Fruit fly (Drosophila melanogaster) whole organism, embryonic: Measurements from ENCODE around the gene Scgbeta.

Experiments used
- Adf1 ChIP-seq: fragments of 200-800 bp; sonication (Bioruptor generic); IDR thresholded peaks from 2 replicates; pipeline ENCODE4 v1.3.6; 2022; ENCODE audit warnings: missing biosample characterization, missing genetic modification characterization
- Awh ChIP-seq: fragments of 200-800 bp; sonication (Bioruptor generic); IDR thresholded peaks from 2 replicates; pipeline ENCODE4, ENCODE4 v1.3.6; 2022; ENCODE audit warnings: missing biosample characterization, missing genetic modification characterization
- B-H2 ChIP-seq: fragments of 200-800 bp; sonication (Bioruptor generic); optimal IDR thresholded peaks from 2 replicates; lab custom pipeline; 2018; ENCODE audit warnings: missing biosample characterization, mild to moderate bottlenecking, missing genetic modification characterization
- Blimp-1 ChIP-seq: fragments of 200-800 bp; sonication (Bioruptor generic); optimal IDR thresholded peaks from 3 replicates; lab custom pipeline; 2018; ENCODE audit warnings: missing biosample characterization, missing genetic modification characterization, mild to moderate bottlenecking, moderate library complexity, missing genetic modification reagents
- CG10147 ChIP-seq: fragments of 200-800 bp; sonication (Bioruptor generic); optimal IDR thresholded peaks from 2 replicates; lab custom pipeline; 2019; ENCODE audit warnings: missing biosample characterization, mild to moderate bottlenecking, missing genetic modification characterization, moderate library complexity
- CG10366 ChIP-seq: fragments of 200-800 bp; sonication (Bioruptor generic); IDR thresholded peaks from 2 replicates; pipeline ENCODE4 v1.3.6; 2022; ENCODE audit warnings: missing biosample characterization, missing genetic modification characterization
- CG10959 ChIP-seq: fragments of 200-800 bp; sonication (Bioruptor generic); IDR thresholded peaks from 2 replicates; pipeline ENCODE4 v1.3.6; 2022; ENCODE audit warnings: missing biosample characterization, missing genetic modification characterization
- CG1233 ChIP-seq: fragments of 200-800 bp; sonication (Bioruptor generic); optimal IDR thresholded peaks from 4 replicates; lab custom pipeline; 2018; ENCODE audit warnings: missing biosample characterization, mild to moderate bottlenecking, missing genetic modification characterization
- CG14014 ChIP-seq: fragments of 200-800 bp; sonication (Bioruptor generic); IDR thresholded peaks from 2 replicates; pipeline ENCODE4 v1.3.6; 2022; ENCODE audit warnings: missing biosample characterization, missing genetic modification characterization
- CG15696 ChIP-seq: fragments of 200-800 bp; sonication (Bioruptor generic); optimal IDR thresholded peaks from 2 replicates; lab custom pipeline; 2019; ENCODE audit warnings: missing biosample characterization, mild to moderate bottlenecking, missing genetic modification characterization, moderate library complexity
- CG1603 ChIP-seq: fragments of 200-800 bp; sonication (Bioruptor generic); optimal IDR thresholded peaks from 2 replicates; lab custom pipeline; 2019; ENCODE audit warnings: missing biosample characterization, mild to moderate bottlenecking, missing genetic modification characterization, moderate library complexity
- CG17612 ChIP-seq: fragments of 200-800 bp; sonication (Bioruptor generic); IDR thresholded peaks from 2 replicates; pipeline ENCODE4 v1.3.6; 2022; ENCODE audit warnings: missing biosample characterization, missing genetic modification characterization
- CG30020 ChIP-seq: fragments of 200-800 bp; optimal IDR thresholded peaks from 2 replicates; lab custom pipeline; 2019; ENCODE audit warnings: missing biosample characterization, mild to moderate bottlenecking, missing genetic modification characterization, moderate library complexity
- CG31388 ChIP-seq: fragments of 200-800 bp; sonication (Bioruptor generic); optimal IDR thresholded peaks from 2 replicates; lab custom pipeline; 2016; ENCODE audit warnings: missing biosample characterization, missing genetic modification characterization
- CG3995 ChIP-seq: fragments of 200-800 bp; sonication (Bioruptor generic); optimal IDR thresholded peaks from 3 replicates; lab custom pipeline; 2016; ENCODE audit warnings: missing biosample characterization, missing genetic modification characterization
- CG4730 ChIP-seq: fragments of 200-800 bp; sonication (Bioruptor generic); IDR thresholded peaks from 2 replicates; pipeline ENCODE4 v1.3.6; 2022; ENCODE audit warnings: missing biosample characterization, missing genetic modification characterization
- CG5180 ChIP-seq: fragments of 200-800 bp; sonication (Bioruptor generic); optimal IDR thresholded peaks from 3 replicates; lab custom pipeline; 2017; ENCODE audit warnings: missing biosample characterization, missing genetic modification characterization, mild to moderate bottlenecking, moderate library complexity, missing genetic modification reagents
- CG5953 ChIP-seq: fragments of 200-800 bp; sonication (Bioruptor generic); IDR thresholded peaks from 2 replicates; pipeline ENCODE4 v1.3.6; 2022; ENCODE audit warnings: missing biosample characterization, missing genetic modification characterization
- CG6254 ChIP-seq: fragments of 200-800 bp; sonication (Bioruptor generic); optimal IDR thresholded peaks from 3 replicates; lab custom pipeline; 2017; ENCODE audit warnings: mild to moderate bottlenecking, missing biosample characterization, missing genetic modification reagents, missing genetic modification characterization
- CG6791 ChIP-seq: fragments of 200-800 bp; sonication (Bioruptor generic); IDR thresholded peaks from 3 replicates; pipeline ENCODE4 v1.3.6; 2022; ENCODE audit warnings: missing biosample characterization, missing genetic modification characterization; ENCODE audit not compliant: partially characterized antibody
- CG7928 ChIP-seq: fragments of 200-800 bp; sonication (Bioruptor generic); optimal IDR thresholded peaks from 2 replicates; lab custom pipeline; 2017; ENCODE audit warnings: missing biosample characterization, mild to moderate bottlenecking, missing genetic modification characterization
- CG9727 ChIP-seq: fragments of 200-800 bp; sonication (Bioruptor generic); optimal IDR thresholded peaks from 3 replicates; lab custom pipeline; 2017; ENCODE audit warnings: missing biosample characterization, mild to moderate bottlenecking, missing genetic modification characterization
- Chrac-16 ChIP-seq: fragments of 200-800 bp; sonication (Bioruptor generic); optimal IDR thresholded peaks from 3 replicates; lab custom pipeline; 2016; ENCODE audit warnings: missing biosample characterization, missing genetic modification characterization
- D19B ChIP-seq: fragments of 200-800 bp; sonication (Bioruptor generic); optimal IDR thresholded peaks from 2 replicates; lab custom pipeline; 2017; ENCODE audit warnings: missing biosample characterization, mild to moderate bottlenecking, missing genetic modification characterization
- Fer3 ChIP-seq: fragments of 200-800 bp; sonication (Bioruptor generic); optimal IDR thresholded peaks from 2 replicates; lab custom pipeline; 2018; ENCODE audit warnings: missing biosample characterization, mild to moderate bottlenecking, missing genetic modification characterization, moderate library complexity
- Gug ChIP-seq: fragments of 200-800 bp; sonication (Bioruptor generic); IDR thresholded peaks from 4 replicates; pipeline ENCODE4 v1.3.6; 2022; ENCODE audit warnings: missing biosample characterization, missing genetic modification characterization
- HLHmδ ChIP-seq: fragments of 200-800 bp; sonication (Bioruptor generic); optimal IDR thresholded peaks from 2 replicates; lab custom pipeline; 2018; ENCODE audit warnings: missing biosample characterization, mild to moderate bottlenecking, missing genetic modification characterization, moderate library complexity
- Hmx ChIP-seq: fragments of 200-800 bp; sonication (Bioruptor generic); optimal IDR thresholded peaks from 2 replicates; lab custom pipeline; 2016; ENCODE audit warnings: missing biosample characterization, missing genetic modification characterization
- Hr39 ChIP-seq: fragments of >200 bp; optimal IDR thresholded peaks from 2 replicates; lab custom pipeline; 2017
- Ssrp ChIP-seq: fragments of 200-800 bp; sonication (Bioruptor generic); optimal IDR thresholded peaks from 2 replicates; lab custom pipeline; 2018; ENCODE audit warnings: missing biosample characterization, mild to moderate bottlenecking, missing genetic modification characterization, moderate library complexity
- Xrp1 ChIP-seq: fragments of 200-800 bp; sonication (Bioruptor generic); IDR thresholded peaks from 2 replicates; pipeline ENCODE4 v1.3.6; 2022; ENCODE audit warnings: missing biosample characterization, missing genetic modification characterization
- YL-1 ChIP-seq: fragments of 200-800 bp; sonication (Bioruptor generic); optimal IDR thresholded peaks from 3 replicates; lab custom pipeline; 2017; ENCODE audit warnings: missing biosample characterization, mild to moderate bottlenecking, missing genetic modification characterization
- ara ChIP-seq: fragments of 200-800 bp; sonication (Bioruptor generic); IDR thresholded peaks from 2 replicates; pipeline ENCODE4 v1.3.6; 2022; ENCODE audit warnings: missing biosample characterization, missing genetic modification characterization
- bbx ChIP-seq: fragments of 200-800 bp; sonication (Bioruptor generic); IDR thresholded peaks from 2 replicates; pipeline ENCODE4 v1.3.6; 2022; ENCODE audit warnings: missing biosample characterization, missing genetic modification characterization; ENCODE audit not compliant: partially characterized antibody
- bcd ChIP-seq: fragments of 200-800 bp; sonication (Bioruptor generic); optimal IDR thresholded peaks from 2 replicates; lab custom pipeline; 2017; ENCODE audit warnings: missing biosample characterization, mild to moderate bottlenecking, missing genetic modification characterization
- br ChIP-seq: fragments of >200 bp; optimal IDR thresholded peaks from 2 replicates; lab custom pipeline; 2017
- bsh ChIP-seq, 2 experiments: fragments of 200-800 bp; sonication (Bioruptor generic); optimal IDR thresholded peaks; 2 replicates each; lab custom pipeline; 2017 to 2018; ENCODE audit warnings: mild to moderate bottlenecking in 2 of 2, missing biosample characterization in 2 of 2, missing genetic modification characterization in 2 of 2, moderate library complexity in 1 of 2
- caup ChIP-seq: fragments of 200-800 bp; sonication (Bioruptor generic); optimal IDR thresholded peaks from 3 replicates; lab custom pipeline; 2017; ENCODE audit warnings: missing biosample characterization, mild to moderate bottlenecking, missing genetic modification characterization, moderate library complexity; ENCODE audit not compliant: severe bottlenecking
- crc ChIP-seq: fragments of 200-800 bp; sonication (Bioruptor generic); optimal IDR thresholded peaks from 2 replicates; lab custom pipeline; 2016; ENCODE audit warnings: missing biosample characterization, missing genetic modification characterization
- crol ChIP-seq: fragments of 200-800 bp; sonication (Bioruptor generic); IDR thresholded peaks from 2 replicates; pipeline ENCODE4 v1.3.6; 2022; ENCODE audit warnings: missing biosample characterization, missing genetic modification characterization
- danr ChIP-seq: fragments of 200-800 bp; sonication (Bioruptor generic); IDR thresholded peaks from 2 replicates; pipeline ENCODE4 v1.3.6; 2022; ENCODE audit warnings: missing biosample characterization, missing genetic modification characterization
- dimm ChIP-seq: fragments of 200-800 bp; sonication (Bioruptor generic); IDR thresholded peaks from 2 replicates; pipeline ENCODE4 v1.3.6; 2022; ENCODE audit warnings: missing biosample characterization, missing genetic modification characterization
- inv ChIP-seq: fragments of 200-800 bp; sonication (Bioruptor generic); IDR thresholded peaks from 2 replicates; pipeline ENCODE4 v1.3.6; 2022; ENCODE audit warnings: missing biosample characterization, missing genetic modification characterization; ENCODE audit not compliant: partially characterized antibody
- kay ChIP-seq: fragments of 200-800 bp; sonication (Bioruptor generic); optimal IDR thresholded peaks from 2 replicates; lab custom pipeline; 2016; ENCODE audit warnings: missing biosample characterization, missing genetic modification characterization
- nau ChIP-seq: fragments of 200-800 bp; sonication (Bioruptor generic); optimal IDR thresholded peaks from 3 replicates; lab custom pipeline; 2017; ENCODE audit warnings: missing biosample characterization, mild to moderate bottlenecking, missing genetic modification characterization, missing genetic modification reagents
- nerfin-1 ChIP-seq: fragments of 200-800 bp; sonication (Bioruptor generic); optimal IDR thresholded peaks from 3 replicates; lab custom pipeline; 2019; ENCODE audit warnings: missing biosample characterization, mild to moderate bottlenecking, missing genetic modification characterization, moderate library complexity
- tin ChIP-seq: fragments of 200-800 bp; sonication (Bioruptor generic); optimal IDR thresholded peaks from 3 replicates; lab custom pipeline; 2016; ENCODE audit warnings: missing biosample characterization, missing genetic modification characterization
- tio ChIP-seq: fragments of 200-800 bp; sonication (Bioruptor generic); optimal IDR thresholded peaks from 2 replicates; lab custom pipeline; 2017; ENCODE audit warnings: missing biosample characterization, missing genetic modification characterization, inconsistent platforms
- trh ChIP-seq: fragments of 200-800 bp; sonication (Bioruptor generic); optimal IDR thresholded peaks from 2 replicates; lab custom pipeline; 2016; ENCODE audit warnings: missing biosample characterization, missing genetic modification characterization
- vvl ChIP-seq: fragments of 200-800 bp; sonication (Bioruptor generic); IDR thresholded peaks from 2 replicates; pipeline ENCODE4 v1.3.6; 2022; ENCODE audit warnings: missing biosample characterization, missing genetic modification characterization
- zen ChIP-seq: fragments of 200-800 bp; sonication (Bioruptor generic); optimal IDR thresholded peaks from 3 replicates; lab custom pipeline; 2018; ENCODE audit warnings: missing biosample characterization, mild to moderate bottlenecking, missing genetic modification characterization, moderate library complexity

Gene Scgbeta

DNA sequence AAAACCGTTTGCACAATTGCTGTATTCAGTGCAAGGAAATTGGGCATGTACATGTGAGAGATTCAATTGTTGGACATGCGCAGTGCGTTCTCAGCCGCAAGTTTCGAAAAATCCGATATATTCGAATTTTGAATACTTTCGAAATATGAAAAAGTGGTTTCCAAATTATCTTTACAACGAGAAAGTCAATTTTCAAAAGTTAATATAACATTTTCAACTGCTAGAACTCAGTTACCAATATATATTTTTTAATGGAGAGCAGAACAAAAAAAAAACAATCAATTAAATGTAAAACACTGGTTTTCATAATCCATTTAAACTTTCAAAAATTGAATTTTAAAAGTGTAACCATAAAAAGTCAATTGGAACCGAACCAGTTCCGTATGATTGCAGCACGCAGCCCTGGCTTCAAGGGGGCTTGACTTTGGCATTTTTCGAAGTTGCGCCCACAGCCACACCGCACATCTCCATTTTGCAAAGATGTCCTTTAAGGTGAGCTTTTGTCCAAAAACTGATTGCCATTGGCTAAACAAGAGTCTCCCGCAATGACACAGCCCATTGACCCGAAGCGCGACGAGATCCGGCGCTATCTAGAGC is at the start of gene Scgbeta, which contains the start of gene CG17202 (continued):
- TF ChIP-seq Ssrp (tag; lab: Kevin White, UChicago) (no peak), zen (tag; lab: Kevin White, UChicago) (peak; percentile 12), Chrac-16 (GFP tag; lab: Kevin White, UChicago) (no peak), danr (GFP tag; lab: Robert Waterston, UW) (no peak), vvl (GFP tag; lab: Robert Waterston, UW) (no peak), CG5180 (GFP tag; lab: Kevin White, UChicago) (no peak), CG30020 (tag; lab: Kevin White, UChicago) (no peak), CG15696 (tag; lab: Kevin White, UChicago) (no peak), CG10959 (GFP tag; lab: Robert Waterston, UW) (no peak), CG10147 (GFP tag; lab: Kevin White, UChicago) (no peak), nerfin-1 (no peak), CG14014 (peak; percentile 35; the same call in 1 of the 2 replicates), YL-1 (peak; percentile 59), CG1233 (no peak), kay (no peak), crol (GFP tag; lab: Robert Waterston, UW) (no peak), dimm (GFP tag; lab: Robert Waterston, UW) (no peak), CG3995 (no peak), bbx (GFP tag; lab: Robert Waterston, UW) (no peak), nau (GFP tag; lab: Kevin White, UChicago) (no peak), bsh (GFP tag; optimal IDR thresholded peaks at IDR 0.05; lab: Kevin White, UChicago) (no peak), ara (GFP tag; lab: Robert Waterston, UW) (no peak), bcd (GFP tag; lab: Kevin White, UChicago) (no peak), CG31388 (GFP tag; lab: Kevin White, UChicago) (no peak), Hr39 (lab: Kevin White, UChicago) (no peak), CG1603 (tag; lab: Kevin White, UChicago) (no peak), Fer3 (no peak), CG4730 (GFP tag; lab: Robert Waterston, UW) (no peak), Adf1 (no peak), br (lab: Kevin White, UChicago) (no peak), CG7928 (GFP tag; lab: Kevin White, UChicago) (peak; percentile 96), Hmx (GFP tag; lab: Kevin White, UChicago) (no peak), B-H2 (GFP tag; lab: Kevin White, UChicago) (no peak), Blimp-1 (GFP tag; lab: Kevin White, UChicago) (no peak), D19B (GFP tag; lab: Kevin White, UChicago) (no peak), caup (GFP tag; lab: Kevin White, UChicago) (no peak), CG6254 (GFP tag; lab: Kevin White, UChicago) (no peak), CG17612 (GFP tag; lab: Robert Waterston, UW) (no peak), tio (GFP tag; lab: Kevin White, UChicago) (no peak), CG10366 (no peak), inv (GFP tag; lab: Robert Waterston, UW) (no peak), Gug (no peak), HLHmδ (GFP tag; lab: Kevin White, UChicago) (no peak), CG6791 (GFP tag; lab: Robert Waterston, UW) (no peak), tin (GFP tag; lab: Kevin White, UChicago) (no peak), CG5953 (GFP tag; lab: Robert Waterston, UW) (no peak), Awh (no peak), Xrp1 (GFP tag; lab: Robert Waterston, UW) (no peak), crc (GFP tag; lab: Kevin White, UChicago) (no peak), CG9727 (GFP tag; lab: Kevin White, UChicago) (no peak), trh (GFP tag; lab: Kevin White, UChicago) (no peak)
